Worm (Caenorhabditis elegans) whole organism, L2 larva: ENCODE results near the gene K09F6.7.
A peak's percentile ranks its signal among the peaks of the same experiment; 100 is the strongest.

ENCODE experiments used
- R02D3.7 ChIP-seq: fragments of 150-350 bp; optimal IDR thresholded peaks from 2 replicates; lab custom pipeline; 2014; ENCODE audit warnings: missing biosample characterization, missing genetic modification characterization
- alr-1 ChIP-seq: fragments of 150-350 bp; optimal IDR thresholded peaks from 2 replicates; lab custom pipeline; 2014; ENCODE audit warnings: missing biosample characterization, missing genetic modification characterization
- aly-2 ChIP-seq: fragments of 150-350 bp; optimal IDR thresholded peaks from 2 replicates; lab custom pipeline; 2014; ENCODE audit warnings: missing biosample characterization, missing genetic modification characterization
- ama-1 ChIP-seq: fragments of 150-350 bp; optimal IDR thresholded peaks from 2 replicates; lab custom pipeline; 2018; ENCODE audit warnings: inconsistent platforms
- blmp-1 ChIP-seq: sonication (generic microtip); optimal IDR thresholded peaks from 2 replicates; lab custom pipeline; 2017; ENCODE audit warnings: missing genetic modification characterization, mild to moderate bottlenecking, missing compliant biosample characterization, antibody characterized with exemption, moderate library complexity; ENCODE audit not compliant: insufficient read depth
- ceh-16 ChIP-seq: fragments of 150-350 bp; optimal IDR thresholded peaks from 2 replicates; lab custom pipeline; 2014; ENCODE audit warnings: missing biosample characterization, missing genetic modification characterization
- ceh-82 ChIP-seq: fragments of 150-350 bp; optimal IDR thresholded peaks from 2 replicates; lab custom pipeline; 2014; ENCODE audit warnings: missing biosample characterization, missing genetic modification characterization
- crh-2 ChIP-seq: sonication (generic microtip); optimal IDR thresholded peaks from 2 replicates; lab custom pipeline; 2017; ENCODE audit warnings: missing biosample characterization, missing genetic modification characterization
- dmd-4 ChIP-seq: sonication (generic microtip); optimal IDR thresholded peaks from 2 replicates; lab custom pipeline; 2017; ENCODE audit warnings: missing biosample characterization, missing genetic modification characterization
- elt-1 ChIP-seq: fragments of 150-350 bp; optimal IDR thresholded peaks from 2 replicates; lab custom pipeline; 2014; ENCODE audit warnings: missing biosample characterization, missing genetic modification characterization
- elt-3 ChIP-seq: sonication (generic microtip); optimal IDR thresholded peaks from 2 replicates; lab custom pipeline; 2017; ENCODE audit warnings: missing biosample characterization, missing genetic modification characterization
- fos-1 ChIP-seq: fragments of 150-350 bp; optimal IDR thresholded peaks from 2 replicates; lab custom pipeline; 2014; ENCODE audit warnings: missing biosample characterization, missing genetic modification characterization
- gmeb-1 ChIP-seq: fragments of 150-350 bp; optimal IDR thresholded peaks from 2 replicates; lab custom pipeline; 2014; ENCODE audit warnings: missing biosample characterization, missing genetic modification characterization
- lin-13 ChIP-seq: fragments of 150-350 bp; optimal IDR thresholded peaks from 2 replicates; lab custom pipeline; 2014; ENCODE audit warnings: missing biosample characterization, missing genetic modification reagents, missing genetic modification characterization
- lin-39 ChIP-seq: fragments of 150-350 bp; optimal IDR thresholded peaks from 2 replicates; lab custom pipeline; 2014; ENCODE audit warnings: missing biosample characterization, missing genetic modification reagents, missing genetic modification characterization
- mdl-1 ChIP-seq, 2 experiments: fragments of 150-350 bp in 1 of 2; sonication (generic microtip) in 1 of 2; optimal IDR thresholded peaks; 2 replicates each; lab custom pipeline; 2017; ENCODE audit warnings: missing biosample characterization in 2 of 2, missing genetic modification characterization in 2 of 2
- nhr-10 ChIP-seq: sonication (generic microtip); optimal IDR thresholded peaks from 2 replicates; lab custom pipeline; 2017; ENCODE audit warnings: missing biosample characterization, missing genetic modification characterization
- nhr-11 ChIP-seq: fragments of 150-350 bp; optimal IDR thresholded peaks from 2 replicates; lab custom pipeline; 2014; ENCODE audit warnings: missing biosample characterization, missing genetic modification characterization
- nhr-12 ChIP-seq: fragments of 150-350 bp; optimal IDR thresholded peaks from 2 replicates; lab custom pipeline; 2014; ENCODE audit warnings: missing biosample characterization, missing genetic modification characterization
- nhr-129 ChIP-seq: fragments of 150-350 bp; optimal IDR thresholded peaks from 2 replicates; lab custom pipeline; 2014; ENCODE audit warnings: missing biosample characterization, missing genetic modification characterization
- nhr-21 ChIP-seq: fragments of 150-350 bp; optimal IDR thresholded peaks from 2 replicates; lab custom pipeline; 2014; ENCODE audit warnings: missing biosample characterization, missing genetic modification characterization
- nhr-237 ChIP-seq: fragments of 150-350 bp; optimal IDR thresholded peaks from 2 replicates; lab custom pipeline; 2014; ENCODE audit warnings: missing biosample characterization, missing genetic modification characterization
- nhr-25 ChIP-seq: fragments of 150-350 bp; sonication (generic microtip); optimal IDR thresholded peaks from 3 replicates; lab custom pipeline; 2014; ENCODE audit warnings: missing biosample characterization, missing genetic modification characterization
- nhr-6 ChIP-seq: fragments of 150-350 bp; optimal IDR thresholded peaks from 2 replicates; lab custom pipeline; 2014; ENCODE audit warnings: missing biosample characterization, missing genetic modification characterization
- peb-1 ChIP-seq: fragments of 150-350 bp; optimal IDR thresholded peaks from 2 replicates; lab custom pipeline; 2014; ENCODE audit warnings: missing biosample characterization, missing genetic modification characterization
- sem-4 ChIP-seq: fragments of 150-350 bp; optimal IDR thresholded peaks from 2 replicates; lab custom pipeline; 2014; ENCODE audit warnings: missing biosample characterization, missing genetic modification reagents, missing genetic modification characterization
- skn-1 ChIP-seq: sonication (generic microtip); optimal IDR thresholded peaks from 2 replicates; lab custom pipeline; 2017; ENCODE audit warnings: missing biosample characterization, missing genetic modification characterization
- sma-3 ChIP-seq: sonication (generic microtip); optimal IDR thresholded peaks from 2 replicates; lab custom pipeline; 2016; ENCODE audit warnings: missing genetic modification reagents, missing genetic modification characterization, missing compliant biosample characterization
- sma-9 ChIP-seq, 2 experiments: fragments of 150-350 bp in 1 of 2; sonication (generic microtip) in 1 of 2; optimal IDR thresholded peaks; 2 replicates each; lab custom pipeline; 2014 to 2016; ENCODE audit warnings: missing genetic modification characterization in 2 of 2, mild to moderate bottlenecking in 1 of 2, missing biosample characterization in 1 of 2, missing compliant biosample characterization in 1 of 2, missing genetic modification reagents in 1 of 2, moderate library complexity in 1 of 2
- snpc-4 ChIP-seq: fragments of 150-350 bp; optimal IDR thresholded peaks from 2 replicates; lab custom pipeline; 2014; ENCODE audit warnings: missing biosample characterization, missing genetic modification characterization
- unc-39 ChIP-seq: fragments of 150-350 bp; optimal IDR thresholded peaks from 2 replicates; lab custom pipeline; 2014; ENCODE audit warnings: missing biosample characterization, missing genetic modification characterization
- unc-55 ChIP-seq: fragments of 150-350 bp; sonication (generic microtip); optimal IDR thresholded peaks from 3 replicates; lab custom pipeline; 2014; ENCODE audit warnings: missing biosample characterization, missing genetic modification reagents, missing genetic modification characterization
- zag-1 ChIP-seq: fragments of 150-350 bp; optimal IDR thresholded peaks from 2 replicates; lab custom pipeline; 2014; ENCODE audit warnings: missing biosample characterization, missing genetic modification characterization
- ztf-1 ChIP-seq: fragments of 200-800 bp; sonication (Bioruptor generic); conservative IDR thresholded peaks from 2 replicates; pipeline ENCODE4 v1.3.6; 2022; ENCODE audit warnings: missing genetic modification characterization, missing compliant biosample characterization

Gene K09F6.7

ce11 chrII:2302330-2302729 is 10.4 kb upstream of the K09F6.7 start, which contains the start of gene B0281.6:
B0281.6 (minus strand) TSS chrII:2302430.
- TF ChIP-seq nhr-12 (tag; lab: Kevin White, UChicago) = no peak

- TF ChIP-seq nhr-21 (tag; lab: Kevin White, UChicago) (no peak), unc-55 (GFP tag; lab: Kevin White, UChicago) (no peak), peb-1 (tag; lab: Kevin White, UChicago) (no peak), ceh-82 (tag; lab: Kevin White, UChicago) (no peak), blmp-1 (tag; lab: Kevin White, UChicago) (no peak), nhr-129 (tag; lab: Kevin White, UChicago) (no peak), nhr-237 (tag; lab: Kevin White, UChicago) (no peak), nhr-6 (no peak), ceh-16 (tag; lab: Kevin White, UChicago) (no peak), ama-1 (lab: Kevin White, UChicago) (no peak), nhr-11 (tag; lab: Kevin White, UChicago) (no peak)
These were observed 8.9 kb upstream of the K09F6.7 start, which contains the start of gene B0281.5 for ce11 chrII:2300861-2301260. B0281.5 (minus strand) TSS chrII:2300961.

- no peak for TF ChIP-seq crh-2
- no peak for TF ChIP-seq gmeb-1
- no peak for TF ChIP-seq elt-3 (tag; lab: Kevin White, UChicago)
- TF ChIP-seq nhr-25 = no peak
- no peak for TF ChIP-seq sma-9 (GFP tag; optimal IDR thresholded peaks at IDR 0.05; lab: Kevin White, UChicago)
- no peak for TF ChIP-seq sma-9 (tag; optimal IDR thresholded peaks at IDR 0.05; lab: Kevin White, UChicago)
- no peak for TF ChIP-seq elt-1 (tag; lab: Kevin White, UChicago)
- TF ChIP-seq skn-1 (tag; lab: Kevin White, UChicago) = no peak
- no peak for TF ChIP-seq ama-1 (lab: Kevin White, UChicago)
- no peak for TF ChIP-seq dmd-4 (tag; lab: Kevin White, UChicago)
- no peak for TF ChIP-seq aly-2 (tag; lab: Kevin White, UChicago)
- TF ChIP-seq sma-3 (GFP tag; lab: Kevin White, UChicago) = no peak
- TF ChIP-seq R02D3.7 (tag; lab: Kevin White, UChicago) = no peak
- no peak for TF ChIP-seq nhr-21 (tag; lab: Kevin White, UChicago)
- TF ChIP-seq snpc-4 (tag; lab: Kevin White, UChicago) = no peak
- no peak for TF ChIP-seq sem-4
- TF ChIP-seq blmp-1 (tag; lab: Kevin White, UChicago) = no peak
- TF ChIP-seq peb-1 (tag; lab: Kevin White, UChicago) = no peak
These were observed 6.8 kb upstream of the K09F6.7 start, which contains the start of gene B0281.4 for ce11 chrII:2298742-2299141. B0281.4 (minus strand) TSS chrII:2298842.

ce11 chrII:2295817-2296315 is 3.9 kb upstream of the K09F6.7 start, which contains the start of gene fbxc-25:
fbxc-25 (minus strand) TSS chrII:2296265.
- no peak for TF ChIP-seq zag-1 (tag; lab: Kevin White, UChicago)
- TF ChIP-seq nhr-129 (tag; lab: Kevin White, UChicago) = no peak
- TF ChIP-seq elt-1 (tag; lab: Kevin White, UChicago) = no peak
- TF ChIP-seq ceh-82 (tag; lab: Kevin White, UChicago) = no peak
- no peak for TF ChIP-seq sma-9 (GFP tag; optimal IDR thresholded peaks at IDR 0.05; lab: Kevin White, UChicago)
- no peak for TF ChIP-seq sma-9 (tag; optimal IDR thresholded peaks at IDR 0.05; lab: Kevin White, UChicago)
- TF ChIP-seq lin-39 (tag; lab: Kevin White, UChicago) = no peak
- no peak for TF ChIP-seq unc-39 (tag; lab: Kevin White, UChicago)
- TF ChIP-seq nhr-10 (tag; lab: Kevin White, UChicago) = no peak
- TF ChIP-seq ztf-1 (GFP tag; lab: Robert Waterston, UW) = no peak
- TF ChIP-seq aly-2 (tag; lab: Kevin White, UChicago) = no peak
- TF ChIP-seq alr-1 = no peak
- TF ChIP-seq lin-13 (GFP tag; lab: Kevin White, UChicago) = no peak
- no peak for TF ChIP-seq snpc-4 (tag; lab: Kevin White, UChicago)
- TF ChIP-seq nhr-12 (tag; lab: Kevin White, UChicago) = no peak

- TF ChIP-seq mdl-1 (tag; optimal IDR thresholded peaks at IDR 0.05; lab: Kevin White, UChicago) (no peak), fos-1 (tag; lab: Kevin White, UChicago) (peak; percentile 74)
- TF ChIP-seq, all 48 proteins: peak for 1
These were observed 622 bp upstream of the K09F6.7 start for ce11 chrII:2292549-2292948.
